Worm (Caenorhabditis elegans) whole organism, L4 larva: Measurements from ENCODE around the gene evl-18.
A peak's percentile ranks its signal among the peaks of the same experiment; 100 is the strongest.

Source experiments
- D1046.2 ChIP-seq: fragments of 200-800 bp; sonication (Bioruptor generic); IDR thresholded peaks from 2 replicates; pipeline ENCODE4 v1.3.6; 2022; ENCODE audit warnings: missing genetic modification characterization, missing compliant biosample characterization
- F26F4.8 ChIP-seq: fragments of 200-800 bp; sonication (Bioruptor generic); conservative IDR thresholded peaks from 2 replicates; pipeline ENCODE4 v1.3.6; 2022; ENCODE audit warnings: missing genetic modification characterization, missing compliant biosample characterization
- Y75B8A.6 ChIP-seq: fragments of 200-800 bp; sonication (Bioruptor generic); IDR thresholded peaks from 2 replicates; pipeline ENCODE4 v1.3.6; 2022; ENCODE audit warnings: missing genetic modification reagents, missing genetic modification characterization, missing compliant biosample characterization
- ZK337.2 ChIP-seq: fragments of 200-800 bp; sonication (Bioruptor generic); IDR thresholded peaks from 2 replicates; pipeline ENCODE4 v1.3.6; 2022; ENCODE audit warnings: missing genetic modification reagents, missing genetic modification characterization, missing compliant biosample characterization
- aha-1 ChIP-seq: fragments of 150-350 bp; peaks from one replicate; lab custom pipeline; 2014; ENCODE audit warnings: missing biosample characterization, missing genetic modification characterization
- ceh-82 ChIP-seq: sonication (generic microtip); optimal IDR thresholded peaks from 2 replicates; lab custom pipeline; 2017; ENCODE audit warnings: missing biosample characterization, missing genetic modification characterization
- daf-16 ChIP-seq, 3 experiments: sonication (generic microtip); optimal IDR thresholded peaks; 2 replicates each; lab custom pipeline; 2016 to 2017; ENCODE audit warnings: missing genetic modification characterization in 3 of 3, missing genetic modification reagents in 3 of 3, mild to moderate bottlenecking in 2 of 3, missing compliant biosample characterization in 2 of 3, missing biosample characterization in 1 of 3, moderate library complexity in 1 of 3
- dve-1 ChIP-seq: sonication (generic microtip); optimal IDR thresholded peaks from 2 replicates; lab custom pipeline; 2017; ENCODE audit warnings: antibody characterized with exemption, mild to moderate bottlenecking, missing genetic modification characterization, missing compliant biosample characterization; ENCODE audit not compliant: insufficient read depth
- egl-27 ChIP-seq: sonication (generic microtip); optimal IDR thresholded peaks from 3 replicates; lab custom pipeline; 2017; ENCODE audit warnings: missing biosample characterization, missing genetic modification reagents, missing genetic modification characterization
- hif-1 ChIP-seq, 2 experiments: sonication (generic microtip); optimal IDR thresholded peaks; 2 replicates each; lab custom pipeline; 2016 to 2017; ENCODE audit warnings: missing compliant biosample characterization in 2 of 2, missing genetic modification characterization in 2 of 2, missing genetic modification reagents in 2 of 2, missing genotype in 2 of 2, mild to moderate bottlenecking in 1 of 2
- hlh-30 ChIP-seq: sonication (generic microtip); optimal IDR thresholded peaks from 2 replicates; lab custom pipeline; 2017; ENCODE audit warnings: antibody characterized with exemption, mild to moderate bottlenecking, missing genetic modification characterization, missing compliant biosample characterization; ENCODE audit not compliant: insufficient read depth
- hmg-1.1 ChIP-seq: fragments of 200-800 bp; sonication (Bioruptor generic); IDR thresholded peaks from 2 replicates; pipeline ENCODE4 v1.3.6; 2022; ENCODE audit warnings: missing genetic modification reagents, missing genetic modification characterization, missing compliant biosample characterization
- lin-15B ChIP-seq: fragments of 150-350 bp; sonication (generic microtip); optimal IDR thresholded peaks from 3 replicates; lab custom pipeline; 2014; ENCODE audit warnings: missing biosample characterization, missing genetic modification characterization
- lsy-2 ChIP-seq, 2 experiments: fragments of 150-350 bp in 1 of 2; sonication (generic microtip) in 1 of 2; optimal IDR thresholded peaks; 2 replicates each; lab custom pipeline; 2014 to 2017; ENCODE audit warnings: missing biosample characterization in 2 of 2, missing genetic modification characterization in 2 of 2
- madf-5 ChIP-seq, 2 experiments: fragments of 200-800 bp; sonication (Bioruptor generic); IDR thresholded peaks; 2 replicates each; pipeline ENCODE4 v1.3.6; 2022; ENCODE audit warnings: missing compliant biosample characterization in 2 of 2, missing genetic modification characterization in 2 of 2
- mdl-1 ChIP-seq, 2 experiments: fragments of 150-350 bp in 1 of 2; sonication (generic microtip) in 1 of 2; optimal IDR thresholded peaks; 2 replicates each; lab custom pipeline; 2014 to 2017; ENCODE audit warnings: missing biosample characterization in 2 of 2, missing genetic modification characterization in 2 of 2
- mdt-29 ChIP-seq: fragments of 200-800 bp; sonication (Bioruptor generic); IDR thresholded peaks from 2 replicates; pipeline ENCODE4 v1.3.6; 2022; ENCODE audit warnings: missing genetic modification reagents, missing genetic modification characterization, missing compliant biosample characterization
- mep-1 ChIP-seq: fragments of 150-350 bp; sonication (generic microtip); optimal IDR thresholded peaks from 3 replicates; lab custom pipeline; 2014; ENCODE audit warnings: missing biosample characterization, missing genetic modification characterization
- mes-2 ChIP-seq: sonication (generic microtip); optimal IDR thresholded peaks from 2 replicates; lab custom pipeline; 2016; ENCODE audit warnings: missing genotype, mild to moderate bottlenecking, missing genetic modification characterization, missing compliant biosample characterization; ENCODE audit not compliant: poor library complexity, severe bottlenecking
- nhr-11 ChIP-seq: fragments of 150-350 bp; optimal IDR thresholded peaks from 2 replicates; lab custom pipeline; 2014; ENCODE audit warnings: missing biosample characterization, missing genetic modification characterization
- nhr-25 ChIP-seq: sonication (generic microtip); optimal IDR thresholded peaks from 2 replicates; lab custom pipeline; 2017; ENCODE audit warnings: missing genetic modification characterization, mild to moderate bottlenecking, missing compliant biosample characterization, antibody characterized with exemption, moderate library complexity, borderline replicate concordance; ENCODE audit not compliant: insufficient read depth
- nhr-28 ChIP-seq: fragments of 150-350 bp; optimal IDR thresholded peaks from 2 replicates; lab custom pipeline; 2014; ENCODE audit warnings: missing biosample characterization, missing genetic modification characterization
- nhr-41 ChIP-seq: fragments of 200-800 bp; sonication (Bioruptor generic); IDR thresholded peaks from 2 replicates; pipeline ENCODE4 v1.3.6; 2022; ENCODE audit warnings: missing genetic modification reagents, missing genetic modification characterization, missing compliant biosample characterization
- nhr-6 ChIP-seq: fragments of 150-350 bp; optimal IDR thresholded peaks from 2 replicates; lab custom pipeline; 2014; ENCODE audit warnings: missing biosample characterization, missing genetic modification characterization
- pha-4 ChIP-seq, 2 experiments: fragments of 150-350 bp in 1 of 2; fragments of 200-800 bp in 1 of 2; sonication (Bioruptor generic) in 1 of 2; IDR thresholded peaks in 1 of 2; optimal IDR thresholded peaks in 1 of 2; 2 replicates each; pipeline versions ENCODE4 v1.3.6 to Lab custom; 2014 to 2022; ENCODE audit warnings: missing genetic modification characterization in 2 of 2, missing genetic modification reagents in 2 of 2, missing biosample characterization in 1 of 2, missing compliant biosample characterization in 1 of 2
- rbr-2 ChIP-seq: sonication (generic microtip); optimal IDR thresholded peaks from 2 replicates; lab custom pipeline; 2016; ENCODE audit warnings: missing genotype, missing genetic modification characterization, missing compliant biosample characterization
- set-16 ChIP-seq: fragments of 200-800 bp; sonication (Bioruptor generic); IDR thresholded peaks from 2 replicates; pipeline ENCODE4 v1.3.6; 2022; ENCODE audit warnings: missing genetic modification reagents, missing genetic modification characterization, missing compliant biosample characterization
- skn-1 ChIP-seq: fragments of 150-350 bp; optimal IDR thresholded peaks from 2 replicates; lab custom pipeline; 2014; ENCODE audit warnings: missing biosample characterization, missing genetic modification characterization
- snpc-1.2 ChIP-seq: fragments of 200-800 bp; sonication (Bioruptor generic); IDR thresholded peaks from 2 replicates; pipeline ENCODE4 v1.3.6; 2022; ENCODE audit warnings: missing genetic modification reagents, missing genetic modification characterization, missing compliant biosample characterization
- tag-97 ChIP-seq: fragments of 200-800 bp; sonication (Bioruptor generic); IDR thresholded peaks from 2 replicates; pipeline ENCODE4 v1.3.6; 2022; ENCODE audit warnings: missing genetic modification characterization, missing compliant biosample characterization
- tra-1 ChIP-seq: fragments of 200-800 bp; sonication (Bioruptor generic); IDR thresholded peaks from 2 replicates; pipeline ENCODE4 v1.3.6; 2022; ENCODE audit warnings: missing genetic modification reagents, missing genetic modification characterization, missing compliant biosample characterization
- unc-130 ChIP-seq: sonication (generic microtip); optimal IDR thresholded peaks from 2 replicates; lab custom pipeline; 2016; ENCODE audit warnings: missing genetic modification reagents, missing genetic modification characterization, missing compliant biosample characterization
- unc-62 ChIP-seq, 3 experiments: fragments of 150-350 bp in 1 of 3; sonication (generic microtip); optimal IDR thresholded peaks in 2 of 3; peaks in 1 of 3; 1 replicate in 1 of 3; 2 replicates in 2 of 3; lab custom pipeline; 2014 to 2017; ENCODE audit warnings: missing biosample characterization in 3 of 3, missing genetic modification characterization in 3 of 3, missing genetic modification reagents in 3 of 3, missing genotype in 1 of 3
- zag-1 ChIP-seq: fragments of 150-350 bp; optimal IDR thresholded peaks from 2 replicates; lab custom pipeline; 2014; ENCODE audit warnings: missing biosample characterization, missing genetic modification characterization
- ztf-11 ChIP-seq: fragments of 150-350 bp; optimal IDR thresholded peaks from 2 replicates; lab custom pipeline; 2014; ENCODE audit warnings: missing biosample characterization, missing genetic modification characterization

evl-18 gene

ce11 chrIII:3774550-3774949 lies 39.7 kb upstream of the evl-18 start:
- TF ChIP-seq unc-62 (GFP tag; optimal IDR thresholded peaks at IDR 0.05 in 1 of 2; lab: Kevin White, UChicago) (peak in 1 of 2 experiments; percentile 98), unc-62 (tag; optimal IDR thresholded peaks at IDR 0.05; lab: Kevin White, UChicago) (no peak), nhr-25 (no peak)

ce11 chrIII:3773173-3773572 lies 38.3 kb upstream of the evl-18 start, which contains the start of gene lec-4:
TSS of gene lec-4 (minus strand) at chrIII:3773326.
- TF ChIP-seq skn-1 (tag; lab: Kevin White, UChicago) (no peak), nhr-6 (tag; lab: Kevin White, UChicago) (peak; percentile 77), mes-2 (tag; lab: Kevin White, UChicago) (peak; percentile 57), hmg-1.1 (peak; percentile 29; the same call in 1 of the 2 replicates), mdt-29 (no peak), egl-27 (tag; lab: Kevin White, UChicago) (no peak), unc-62 (GFP tag; optimal IDR thresholded peaks at IDR 0.05 in 1 of 2; lab: Kevin White, UChicago) (peak in 1 of 2 experiments; percentile 79), unc-62 (tag; optimal IDR thresholded peaks at IDR 0.05; lab: Kevin White, UChicago) (no peak), dve-1 (peak; percentile 76), pha-4 (GFP tag; IDR thresholded peaks at IDR 0.05; lab: Robert Waterston, UW) (no peak), pha-4 (tag; optimal IDR thresholded peaks at IDR 0.05; lab: Kevin White, UChicago) (peak; percentile 73), Y75B8A.6 (GFP tag; lab: Robert Waterston, UW) (no peak), mep-1 (peak; percentile 59), nhr-28 (tag; lab: Kevin White, UChicago) (peak; percentile 16), ztf-11 (tag; lab: Kevin White, UChicago) (no peak), daf-16 (GFP tag; optimal IDR thresholded peaks at IDR 0.05; lab: Kevin White, UChicago) (peak in 1 of 2 experiments; percentile 82), daf-16 (tag; optimal IDR thresholded peaks at IDR 0.05; lab: Kevin White, UChicago) (peak; percentile 90), lsy-2 (tag; optimal IDR thresholded peaks at IDR 0.05; lab: Kevin White, UChicago) (peak; percentile 24 to 53), ceh-82 (tag; lab: Kevin White, UChicago) (no peak), tra-1 (GFP tag; lab: Robert Waterston, UW) (no peak), F26F4.8 (GFP tag; lab: Robert Waterston, UW) (no peak), nhr-41 (GFP tag; lab: Robert Waterston, UW) (no peak), lin-15B (no peak), nhr-11 (peak; percentile 69), madf-5 (GFP tag; IDR thresholded peaks at IDR 0.05; lab: Robert Waterston, UW) (no peak), nhr-25 (peak; percentile 36), D1046.2 (GFP tag; lab: Robert Waterston, UW) (no peak), aha-1 (peak; percentile 98), snpc-1.2 (no peak), rbr-2 (tag; lab: Kevin White, UChicago) (peak; percentile 30), tag-97 (GFP tag; lab: Robert Waterston, UW) (no peak), hlh-30 (peak; percentile 26), unc-130 (GFP tag; lab: Kevin White, UChicago) (no peak), hif-1 (tag; optimal IDR thresholded peaks at IDR 0.05; lab: Kevin White, UChicago) (no peak), mdl-1 (tag; optimal IDR thresholded peaks at IDR 0.05; lab: Kevin White, UChicago) (peak in 1 of 2 experiments; percentile 61), ZK337.2 (GFP tag; lab: Robert Waterston, UW) (no peak), zag-1 (no peak)

- TF ChIP-seq set-16 (GFP tag; lab: Robert Waterston, UW) = peak; percentile 42
Observed at ce11 chrIII:3770370-3770769, 35.5 kb upstream of the evl-18 start.
